Fruit fly (Drosophila melanogaster): ENCODE results near the gene Mrgn1.

DNA sequence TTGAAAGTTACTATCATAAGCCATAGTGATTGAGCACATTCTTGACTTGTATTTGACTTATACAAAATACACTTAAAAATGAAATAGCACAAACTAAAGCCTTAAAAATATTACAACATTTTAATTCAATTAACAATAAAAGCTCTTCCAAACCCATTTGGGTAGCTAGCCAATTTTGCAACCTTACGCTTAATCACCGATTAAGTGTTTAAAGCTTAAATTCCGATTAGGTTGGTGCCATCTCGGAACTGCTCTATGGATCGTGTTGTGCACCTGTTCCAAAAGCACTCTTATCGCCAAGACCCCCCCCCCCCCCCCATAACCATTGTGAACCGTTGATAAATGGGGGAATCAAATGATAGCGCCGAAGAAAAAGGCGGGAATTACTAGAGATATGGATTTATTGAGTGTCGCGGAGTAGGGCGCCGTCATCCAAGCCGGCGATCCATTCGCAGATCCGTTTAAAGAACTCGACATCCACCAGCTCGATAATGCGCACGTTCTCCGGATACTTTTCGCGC lies 43.7 kb downstream of the Mrgn1 start:
- TF ChIP-seq dac (GFP tag; optimal IDR thresholded peaks at IDR 0.05) (no peak), fd85E (GFP tag; optimal IDR thresholded peaks at IDR 0.05) (no peak), CG11762 (GFP tag; optimal IDR thresholded peaks at IDR 0.05; ENCODE audit: insufficient read depth) (no peak)
